Worm (Caenorhabditis elegans) whole organism, L1 larva: ENCODE measurements around the gene ilys-6.

ENCODE experiments used
- dpl-1 ChIP-seq, 3 experiments: fragments of 150-350 bp in 2 of 3; sonication (generic microtip) in 1 of 3; optimal IDR thresholded peaks; 2 replicates each; lab custom pipeline; 2014 to 2017; ENCODE audit warnings: missing biosample characterization in 3 of 3, missing genetic modification characterization in 3 of 3, missing genetic modification reagents in 3 of 3
- fkh-10 ChIP-seq: sonication (generic microtip); optimal IDR thresholded peaks from 2 replicates; lab custom pipeline; 2017; ENCODE audit warnings: missing biosample characterization, missing genetic modification reagents, missing genetic modification characterization
- fkh-4 ChIP-seq: sonication (generic microtip); optimal IDR thresholded peaks from 2 replicates; lab custom pipeline; 2016; ENCODE audit warnings: missing compliant biosample characterization, missing genetic modification characterization, borderline replicate concordance
- hlh-4 ChIP-seq: sonication (generic microtip); optimal IDR thresholded peaks from 2 replicates; lab custom pipeline; 2016; ENCODE audit warnings: mild to moderate bottlenecking, missing genetic modification characterization, missing compliant biosample characterization
- mdl-1 ChIP-seq, 2 experiments: fragments of 150-350 bp; optimal IDR thresholded peaks; 2 replicates each; lab custom pipeline; 2014 to 2017; ENCODE audit warnings: missing biosample characterization in 2 of 2, missing genetic modification characterization in 2 of 2, inconsistent platforms in 1 of 2
- nhr-12 ChIP-seq: sonication (generic microtip); optimal IDR thresholded peaks from 2 replicates; lab custom pipeline; 2017; ENCODE audit warnings: missing biosample characterization, missing genetic modification characterization
- snpc-4 ChIP-seq: fragments of 150-350 bp; optimal IDR thresholded peaks from 2 replicates; lab custom pipeline; 2014; ENCODE audit warnings: missing biosample characterization, missing genetic modification characterization
- ztf-11 ChIP-seq, 2 experiments: sonication (generic microtip); optimal IDR thresholded peaks; 2 replicates each; lab custom pipeline; 2016 to 2017; ENCODE audit warnings: missing genetic modification characterization in 2 of 2, missing biosample characterization in 1 of 2, missing compliant biosample characterization in 1 of 2

ce11 chrIV:4053405-4053804 is 10.1 kb downstream of the ilys-6 start:
- TF ChIP-seq ztf-11 (tag; optimal IDR thresholded peaks at IDR 0.05; lab: Kevin White, UChicago) (no peak), mdl-1 (tag; optimal IDR thresholded peaks at IDR 0.05; lab: Kevin White, UChicago) (no peak), hlh-4 (no peak), nhr-12 (tag; lab: Kevin White, UChicago) (no peak), dpl-1 (GFP tag; optimal IDR thresholded peaks at IDR 0.05; lab: Kevin White, UChicago) (no peak), fkh-10 (GFP tag; lab: Kevin White, UChicago) (no peak), fkh-4 (tag; lab: Kevin White, UChicago) (no peak), snpc-4 (tag; lab: Kevin White, UChicago) (no peak)
